Fruit fly (Drosophila melanogaster) whole organism, adult: ENCODE results near the gene Ugt35E2.

Experiments used
- CG11617 ChIP-seq: fragments of 200-800 bp; sonication (Bioruptor generic); optimal IDR thresholded peaks from 2 replicates; lab custom pipeline; 2017; ENCODE audit warnings: mild to moderate bottlenecking, missing biosample characterization, missing genetic modification reagents, missing genetic modification characterization
- CG12768 ChIP-seq: fragments of 200-800 bp; sonication (Bioruptor generic); optimal IDR thresholded peaks from 2 replicates; lab custom pipeline; 2017; ENCODE audit warnings: missing biosample characterization, missing genetic modification characterization, mild to moderate bottlenecking, moderate library complexity, missing genetic modification reagents
- CG14711 ChIP-seq: fragments of 200-800 bp; sonication (Bioruptor generic); optimal IDR thresholded peaks from 2 replicates; lab custom pipeline; 2018; ENCODE audit warnings: missing biosample characterization, mild to moderate bottlenecking, missing genetic modification characterization, moderate library complexity
- CG1620 ChIP-seq: fragments of 200-800 bp; sonication (Bioruptor generic); optimal IDR thresholded peaks from 2 replicates; lab custom pipeline; 2016; ENCODE audit warnings: missing biosample characterization, missing genetic modification characterization
- CG33017 ChIP-seq: fragments of 200-800 bp; sonication (Bioruptor generic); optimal IDR thresholded peaks from 2 replicates; lab custom pipeline; 2018; ENCODE audit warnings: missing biosample characterization, mild to moderate bottlenecking, missing genetic modification characterization, moderate library complexity
- CG5204 ChIP-seq: fragments of 200-800 bp; sonication (Bioruptor generic); optimal IDR thresholded peaks from 2 replicates; lab custom pipeline; 2016; ENCODE audit warnings: missing biosample characterization, missing genetic modification characterization
- CG7045 ChIP-seq: fragments of 200-800 bp; sonication (Bioruptor generic); optimal IDR thresholded peaks from 2 replicates; lab custom pipeline; 2017; ENCODE audit warnings: missing biosample characterization, mild to moderate bottlenecking, missing genetic modification characterization
- CG7101 ChIP-seq: fragments of 200-800 bp; sonication (Bioruptor generic); optimal IDR thresholded peaks from 2 replicates; lab custom pipeline; 2018; ENCODE audit warnings: missing biosample characterization, mild to moderate bottlenecking, missing genetic modification characterization, moderate library complexity
- Clk ChIP-seq: fragments of 200-800 bp; sonication (Bioruptor generic); optimal IDR thresholded peaks from 2 replicates; lab custom pipeline; 2017; ENCODE audit warnings: missing biosample characterization, missing genetic modification characterization
- Crg-1 ChIP-seq: fragments of 200-800 bp; sonication (Bioruptor generic); optimal IDR thresholded peaks from 2 replicates; lab custom pipeline; 2016; ENCODE audit warnings: missing biosample characterization, missing genetic modification characterization
- Hr96 ChIP-seq: fragments of 200-800 bp; sonication (Bioruptor generic); optimal IDR thresholded peaks from 2 replicates; lab custom pipeline; 2016; ENCODE audit warnings: missing biosample characterization, missing genetic modification characterization
- Mnt ChIP-seq: fragments of 200-800 bp; sonication (Bioruptor generic); optimal IDR thresholded peaks from 2 replicates; lab custom pipeline; 2016; ENCODE audit warnings: missing biosample characterization, mild to moderate bottlenecking, missing genetic modification characterization
- bab1 ChIP-seq: fragments of 200-800 bp; sonication (Bioruptor generic); optimal IDR thresholded peaks from 3 replicates; lab custom pipeline; 2019; ENCODE audit warnings: missing biosample characterization, mild to moderate bottlenecking, missing genetic modification characterization, moderate library complexity
- cic ChIP-seq: fragments of 200-800 bp; sonication (Bioruptor generic); optimal IDR thresholded peaks from 2 replicates; lab custom pipeline; 2017; ENCODE audit warnings: missing biosample characterization, mild to moderate bottlenecking, missing genetic modification characterization, moderate library complexity
- cnc ChIP-seq, 2 experiments: fragments of >200 bp; optimal IDR thresholded peaks; 2 replicates each; lab custom pipeline; 2017
- kay ChIP-seq: fragments of 200-800 bp; sonication (Bioruptor generic); peaks from one replicate; lab custom pipeline; 2016; ENCODE audit warnings: missing biosample characterization, missing genetic modification characterization, borderline replicate concordance
- ovo ChIP-seq: fragments of 200-800 bp; sonication (Bioruptor generic); optimal IDR thresholded peaks from 2 replicates; lab custom pipeline; 2016; ENCODE audit warnings: missing biosample characterization, missing genetic modification characterization
- pad ChIP-seq: fragments of 200-800 bp; sonication (Bioruptor generic); optimal IDR thresholded peaks from 3 replicates; lab custom pipeline; 2017; ENCODE audit warnings: missing biosample characterization, missing genetic modification characterization, mild to moderate bottlenecking, moderate library complexity, missing genetic modification reagents
- tj ChIP-seq: fragments of 200-800 bp; sonication (Bioruptor generic); optimal IDR thresholded peaks from 3 replicates; lab custom pipeline; 2017; ENCODE audit warnings: missing biosample characterization, mild to moderate bottlenecking, missing genetic modification characterization, moderate library complexity
- toe ChIP-seq: fragments of 200-800 bp; sonication (Bioruptor generic); optimal IDR thresholded peaks from 2 replicates; lab custom pipeline; 2016; ENCODE audit warnings: missing biosample characterization, missing genetic modification characterization

Ugt35E2 gene

dm6 chr3R:11175777-11176176 is 8.0 kb upstream of the Ugt35E2 start:
- TF ChIP-seq CG12768 (GFP tag; lab: Kevin White, UChicago) = no peak
- no peak for TF ChIP-seq ovo
- no peak for TF ChIP-seq CG7101 (tag; lab: Kevin White, UChicago)
- TF ChIP-seq CG5204 = no peak
- no peak for TF ChIP-seq toe (GFP tag; lab: Kevin White, UChicago)
- no peak for TF ChIP-seq Hr96
- no peak for TF ChIP-seq cnc (optimal IDR thresholded peaks at IDR 0.05; lab: Kevin White, UChicago)
- no peak for TF ChIP-seq CG1620 (GFP tag; lab: Kevin White, UChicago)
- TF ChIP-seq CG11617 (GFP tag; lab: Kevin White, UChicago) = no peak
- no peak for TF ChIP-seq CG14711 (tag; lab: Kevin White, UChicago)
- TF ChIP-seq Crg-1 (GFP tag; lab: Kevin White, UChicago) = no peak
- TF ChIP-seq tj (GFP tag; lab: Kevin White, UChicago) = no peak
- no peak for TF ChIP-seq kay (GFP tag; lab: Kevin White, UChicago)
- no peak for TF ChIP-seq bab1 (GFP tag; lab: Kevin White, UChicago)
- TF ChIP-seq cic (GFP tag; lab: Kevin White, UChicago) = no peak
- TF ChIP-seq Mnt = no peak
- TF ChIP-seq Clk = no peak

dm6 chr3R:11175308-11175707 is 7.5 kb upstream of the Ugt35E2 start, which contains the start of the genes Ugt304A1 and Ugt303A1:
Gene Ugt304A1 (minus strand): TSS chr3R:11175408.
Gene Ugt303A1 (plus strand): TSS chr3R:11175529.
- TF ChIP-seq cnc (optimal IDR thresholded peaks at IDR 0.05; lab: Kevin White, UChicago) = no peak
- peak; percentile 18 for TF ChIP-seq cic (GFP tag; lab: Kevin White, UChicago)

- TF ChIP-seq CG11617 (GFP tag; lab: Kevin White, UChicago) (peak; percentile 51), cic (GFP tag; lab: Kevin White, UChicago) (peak; percentile 74), CG33017 (tag; lab: Kevin White, UChicago) (peak; percentile 67), Hr96 (no peak), CG1620 (GFP tag; lab: Kevin White, UChicago) (no peak), CG7101 (tag; lab: Kevin White, UChicago) (peak; percentile 32), Clk (no peak), kay (GFP tag; lab: Kevin White, UChicago) (peak; percentile 58), CG14711 (tag; lab: Kevin White, UChicago) (peak; percentile 45), ovo (no peak), tj (GFP tag; lab: Kevin White, UChicago) (peak; percentile 14), pad (GFP tag; lab: Kevin White, UChicago) (no peak), CG7045 (peak; percentile 59), CG12768 (GFP tag; lab: Kevin White, UChicago) (peak; percentile 42)
Observed at dm6 chr3R:11173169-11173506, 5.4 kb upstream of the Ugt35E2 start.

- TF ChIP-seq CG12768 (GFP tag; lab: Kevin White, UChicago) = peak; percentile 3
- TF ChIP-seq CG7101 (tag; lab: Kevin White, UChicago) = no peak
- peak; percentile 92 for TF ChIP-seq kay (GFP tag; lab: Kevin White, UChicago)
Observed at dm6 chr3R:11172460-11173168, 4.8 kb upstream of the Ugt35E2 start, which contains the start of gene Ugt35A1. Gene Ugt35A1 (minus strand): TSS chr3R:11172664.

dm6 chr3R:11170146-11170545 is 2.4 kb upstream of the Ugt35E2 start, which contains the start of gene Ugt35B1:
Gene Ugt35B1 (minus strand): TSS chr3R:11170246.
- TF ChIP-seq cic (GFP tag; lab: Kevin White, UChicago) = peak; percentile 44
- peak; percentile 15 for TF ChIP-seq toe (GFP tag; lab: Kevin White, UChicago)
- TF ChIP-seq tj (GFP tag; lab: Kevin White, UChicago) = no peak
- TF ChIP-seq cnc (optimal IDR thresholded peaks at IDR 0.05; lab: Kevin White, UChicago) = no peak
- no peak for TF ChIP-seq Clk
- peak; percentile 68 for TF ChIP-seq kay (GFP tag; lab: Kevin White, UChicago)
- no peak for TF ChIP-seq pad (GFP tag; lab: Kevin White, UChicago)
- TF ChIP-seq CG33017 (tag; lab: Kevin White, UChicago) = peak; percentile 17
- peak; percentile 21 for TF ChIP-seq CG7101 (tag; lab: Kevin White, UChicago)
- no peak for TF ChIP-seq Hr96
- TF ChIP-seq CG11617 (GFP tag; lab: Kevin White, UChicago) = peak; percentile 26
- TF ChIP-seq CG12768 (GFP tag; lab: Kevin White, UChicago) = peak; percentile 49
- TF ChIP-seq CG5204 = peak; percentile 39

- no peak for TF ChIP-seq tj (GFP tag; lab: Kevin White, UChicago)
- no peak for TF ChIP-seq bab1 (GFP tag; lab: Kevin White, UChicago)
- TF ChIP-seq CG5204 = no peak
- no peak for TF ChIP-seq Mnt
- TF ChIP-seq Clk = no peak
- TF ChIP-seq CG7045 = no peak
- no peak for TF ChIP-seq CG33017 (tag; lab: Kevin White, UChicago)
- TF ChIP-seq cnc (optimal IDR thresholded peaks at IDR 0.05; lab: Kevin White, UChicago) = no peak
- no peak for TF ChIP-seq Hr96
- no peak for TF ChIP-seq toe (GFP tag; lab: Kevin White, UChicago)
- TF ChIP-seq CG12768 (GFP tag; lab: Kevin White, UChicago) = no peak
- TF ChIP-seq cic (GFP tag; lab: Kevin White, UChicago) = no peak
- no peak for TF ChIP-seq ovo
- no peak for TF ChIP-seq pad (GFP tag; lab: Kevin White, UChicago)
- no peak for TF ChIP-seq kay (GFP tag; lab: Kevin White, UChicago)
- no peak for TF ChIP-seq Crg-1 (GFP tag; lab: Kevin White, UChicago)
- TF ChIP-seq CG11617 (GFP tag; lab: Kevin White, UChicago) = no peak
- no peak for TF ChIP-seq CG7101 (tag; lab: Kevin White, UChicago)
Observed at dm6 chr3R:11165974-11166373, 1.8 kb downstream of the Ugt35E2 start, which contains the start of gene Ugt35E1. Gene Ugt35E1 (minus strand): TSS chr3R:11166074.
